Worm (Caenorhabditis elegans) whole organism, midembryonic: ENCODE measurements around the gene Y6G8.16.
"Not testable (repeated sequence)": the region's sequence is repeated elsewhere in the genome, so short reads cannot be mapped to it uniquely, and the experiment has no call there.

Experiments
- T22C8.4 ChIP-seq: fragments of 200-800 bp; sonication (Bioruptor generic); IDR thresholded peaks from 2 replicates; pipeline ENCODE4 v1.3.6; 2022; ENCODE audit warnings: missing genetic modification characterization, missing compliant biosample characterization
- cog-1 ChIP-seq: sonication (generic microtip); optimal IDR thresholded peaks from 2 replicates; lab custom pipeline; 2016; ENCODE audit warnings: missing genetic modification characterization, missing compliant biosample characterization
- flt-1 ChIP-seq: fragments of 200-800 bp; sonication (Bioruptor generic); IDR thresholded peaks from 2 replicates; pipeline ENCODE4 v1.3.6; 2022; ENCODE audit warnings: missing genetic modification characterization, missing compliant biosample characterization
- klf-2 ChIP-seq: fragments of 200-800 bp; sonication (Bioruptor generic); conservative IDR thresholded peaks from 2 replicates; pipeline ENCODE4 v1.3.6; 2022; ENCODE audit warnings: missing genetic modification reagents, missing genetic modification characterization, missing compliant biosample characterization
- med-1 ChIP-seq: sonication (generic microtip); optimal IDR thresholded peaks from 2 replicates; lab custom pipeline; 2017; ENCODE audit warnings: missing genetic modification characterization, mild to moderate bottlenecking, missing compliant biosample characterization, antibody characterized with exemption, missing genetic modification reagents; ENCODE audit not compliant: insufficient read depth
- ref-1 ChIP-seq: fragments of 200-800 bp; sonication (Bioruptor generic); conservative IDR thresholded peaks from 2 replicates; pipeline ENCODE4 v1.3.6; 2022; ENCODE audit warnings: missing genetic modification reagents, missing genetic modification characterization, missing compliant biosample characterization
- tab-1 ChIP-seq: fragments of 200-800 bp; sonication (Bioruptor generic); IDR thresholded peaks from 2 replicates; pipeline ENCODE4 v1.3.6; 2022; ENCODE audit warnings: missing genetic modification characterization, missing compliant biosample characterization
- ztf-23 ChIP-seq: fragments of 200-800 bp; sonication (Bioruptor generic); IDR thresholded peaks from 2 replicates; pipeline ENCODE4 v1.3.6; 2022; ENCODE audit warnings: missing genetic modification reagents, missing genetic modification characterization, missing compliant biosample characterization
- ztf-29 ChIP-seq: fragments of 200-800 bp; sonication (Bioruptor generic); IDR thresholded peaks from 2 replicates; pipeline ENCODE4 v1.3.6; 2022; ENCODE audit warnings: missing genetic modification reagents, missing genetic modification characterization, missing compliant biosample characterization

The Y6G8.16 gene

ce11 chrV:17601520-17601919 lies 4.6 kb upstream of the Y6G8.16 start, which contains the start of gene ztf-25:
ztf-25 (plus strand) TSS chrV:17601820.
- no peak for TF ChIP-seq med-1
- TF ChIP-seq klf-2 (GFP tag; lab: Robert Waterston, UW) = no peak
- no peak for TF ChIP-seq ztf-29
- TF ChIP-seq ref-1 (GFP tag; lab: Robert Waterston, UW) = no peak
- TF ChIP-seq ztf-23 = no peak
- TF ChIP-seq tab-1 (GFP tag; lab: Robert Waterston, UW) = no peak
- no peak for TF ChIP-seq T22C8.4 (GFP tag; lab: Robert Waterston, UW)
- TF ChIP-seq flt-1 = no peak
- TF ChIP-seq cog-1 (tag; lab: Kevin White, UChicago) = no peak

- TF ChIP-seq T22C8.4 (GFP tag; lab: Robert Waterston, UW) (no peak), flt-1 (no peak), klf-2 (GFP tag; lab: Robert Waterston, UW) (no peak), ztf-29 (no peak), cog-1 (tag; lab: Kevin White, UChicago) (no peak), tab-1 (GFP tag; lab: Robert Waterston, UW) (no peak), med-1 (no peak), ztf-23 (no peak), ref-1 (GFP tag; lab: Robert Waterston, UW) (no peak)
These were observed 1.6 kb downstream of the Y6G8.16 start, which contains the start of gene srz-91 for ce11 chrV:17607797-17608196. srz-91 (plus strand) TSS chrV:17608097.

ce11 chrV:17610503-17610902 lies 4.4 kb downstream of the Y6G8.16 start, which contains the start of gene Y6G8.15:
Y6G8.15 (minus strand) TSS chrV:17610603.
- TF ChIP-seq ztf-29; flt-1; T22C8.4 (GFP tag; lab: Robert Waterston, UW): not testable (repeated sequence)

- TF ChIP-seq T22C8.4 (GFP tag; lab: Robert Waterston, UW) = no peak
- TF ChIP-seq tab-1 (GFP tag; lab: Robert Waterston, UW) = no peak
- TF ChIP-seq ztf-29 = no peak
- no peak for TF ChIP-seq cog-1 (tag; lab: Kevin White, UChicago)
- TF ChIP-seq ref-1 (GFP tag; lab: Robert Waterston, UW) = no peak
- TF ChIP-seq ztf-23 = no peak
- TF ChIP-seq med-1 = no peak
- no peak for TF ChIP-seq flt-1
- no peak for TF ChIP-seq klf-2 (GFP tag; lab: Robert Waterston, UW)
These were observed 8.1 kb downstream of the Y6G8.16 start, which contains the start of gene Y6G8.14 for ce11 chrV:17614251-17614650. Y6G8.14 (minus strand) TSS chrV:17614351.

ce11 chrV:17615609-17616008 lies 9.5 kb downstream of the Y6G8.16 start, which contains the start of gene Y6G8.5:
Y6G8.5 (minus strand) TSS chrV:17615709.
- TF ChIP-seq cog-1 (tag; lab: Kevin White, UChicago) (no peak), tab-1 (GFP tag; lab: Robert Waterston, UW) (no peak), flt-1 (no peak), ref-1 (GFP tag; lab: Robert Waterston, UW) (no peak), klf-2 (GFP tag; lab: Robert Waterston, UW) (no peak), med-1 (no peak), ztf-23 (no peak), ztf-29 (no peak), T22C8.4 (GFP tag; lab: Robert Waterston, UW) (no peak)

ce11 chrV:17616807-17617206 lies 10.7 kb downstream of the Y6G8.16 start, which contains the start of gene Y6G8.6:
Y6G8.6 (minus strand) TSS chrV:17616904.
- TF ChIP-seq tab-1 (GFP tag; lab: Robert Waterston, UW) = no peak
- no peak for TF ChIP-seq ztf-29
- TF ChIP-seq flt-1 = no peak
- TF ChIP-seq cog-1 (tag; lab: Kevin White, UChicago) = no peak
- no peak for TF ChIP-seq T22C8.4 (GFP tag; lab: Robert Waterston, UW)
- TF ChIP-seq klf-2 (GFP tag; lab: Robert Waterston, UW) = no peak
- no peak for TF ChIP-seq ztf-23
- TF ChIP-seq ref-1 (GFP tag; lab: Robert Waterston, UW) = no peak
- no peak for TF ChIP-seq med-1

- TF ChIP-seq flt-1 = no peak
- TF ChIP-seq med-1 = no peak
- TF ChIP-seq ztf-29 = no peak
These were observed 14.1 kb downstream of the Y6G8.16 start, which contains the start of gene Y6G8.8 for ce11 chrV:17620266-17620665. Y6G8.8 (plus strand) TSS chrV:17620566.

- TF ChIP-seq tab-1 (GFP tag; lab: Robert Waterston, UW) = no peak
- TF ChIP-seq med-1 = no peak
- TF ChIP-seq ztf-23 = no peak
These were observed 17.1 kb downstream of the Y6G8.16 start, which contains the start of gene F57G4.1 for ce11 chrV:17623230-17623629. F57G4.1 (plus strand) TSS chrV:17623530.

- TF ChIP-seq ztf-23 (no peak), T22C8.4 (GFP tag; lab: Robert Waterston, UW) (no peak), flt-1 (no peak), med-1 (no peak)
These were observed 18.8 kb downstream of the Y6G8.16 start, which contains the start of gene F57G4.11 for ce11 chrV:17624906-17625305. F57G4.11 (plus strand) TSS chrV:17625206.

- no peak for TF ChIP-seq ztf-23
- TF ChIP-seq cog-1 (tag; lab: Kevin White, UChicago) = no peak
- no peak for TF ChIP-seq T22C8.4 (GFP tag; lab: Robert Waterston, UW)
- no peak for TF ChIP-seq ref-1 (GFP tag; lab: Robert Waterston, UW)
- TF ChIP-seq klf-2 (GFP tag; lab: Robert Waterston, UW) = no peak
- TF ChIP-seq tab-1 (GFP tag; lab: Robert Waterston, UW) = no peak
- no peak for TF ChIP-seq med-1
- TF ChIP-seq ztf-29 = no peak
- TF ChIP-seq flt-1 = no peak
These were observed 22.4 kb downstream of the Y6G8.16 start, which contains the start of gene F57G4.10 for ce11 chrV:17628566-17628965. F57G4.10 (plus strand) TSS chrV:17628866.

ce11 chrV:17650427-17650826 lies 44.3 kb downstream of the Y6G8.16 start, which contains the start of gene fbxa-192:
fbxa-192 (minus strand) TSS chrV:17650527.
- TF ChIP-seq ref-1 (GFP tag; lab: Robert Waterston, UW) = no peak
- no peak for TF ChIP-seq med-1
- no peak for TF ChIP-seq tab-1 (GFP tag; lab: Robert Waterston, UW)
- no peak for TF ChIP-seq ztf-23
- TF ChIP-seq ztf-29 = no peak
- TF ChIP-seq cog-1 (tag; lab: Kevin White, UChicago) = no peak
- no peak for TF ChIP-seq klf-2 (GFP tag; lab: Robert Waterston, UW)
- TF ChIP-seq T22C8.4 (GFP tag; lab: Robert Waterston, UW) = no peak
- TF ChIP-seq flt-1 = no peak
